Fruit fly (Drosophila melanogaster) Kc167 (cell line): ENCODE data around the gene Acp26Ab.

ENCODE experiments used
- Myc ChIP-seq: fragments of >200 bp; optimal IDR thresholded peaks from 2 replicates; lab custom pipeline; 2017; ENCODE audit warnings: missing external identifiers
- insv ChIP-seq: fragments of >200 bp; optimal IDR thresholded peaks from 3 replicates; lab custom pipeline; 2018; ENCODE audit warnings: missing external identifiers

- TF ChIP-seq insv (lab: Kevin White, UChicago) (no peak), Myc (lab: Kevin White, UChicago) (no peak)
Measured at dm6 chr2L:5884674-5885073, 8.0 kb downstream of the Acp26Ab start, which contains the start of the genes Sfp26Ac and CG43185.
